Fruit fly (Drosophila melanogaster): ENCODE results near the gene porin.

Gene porin

DNA sequence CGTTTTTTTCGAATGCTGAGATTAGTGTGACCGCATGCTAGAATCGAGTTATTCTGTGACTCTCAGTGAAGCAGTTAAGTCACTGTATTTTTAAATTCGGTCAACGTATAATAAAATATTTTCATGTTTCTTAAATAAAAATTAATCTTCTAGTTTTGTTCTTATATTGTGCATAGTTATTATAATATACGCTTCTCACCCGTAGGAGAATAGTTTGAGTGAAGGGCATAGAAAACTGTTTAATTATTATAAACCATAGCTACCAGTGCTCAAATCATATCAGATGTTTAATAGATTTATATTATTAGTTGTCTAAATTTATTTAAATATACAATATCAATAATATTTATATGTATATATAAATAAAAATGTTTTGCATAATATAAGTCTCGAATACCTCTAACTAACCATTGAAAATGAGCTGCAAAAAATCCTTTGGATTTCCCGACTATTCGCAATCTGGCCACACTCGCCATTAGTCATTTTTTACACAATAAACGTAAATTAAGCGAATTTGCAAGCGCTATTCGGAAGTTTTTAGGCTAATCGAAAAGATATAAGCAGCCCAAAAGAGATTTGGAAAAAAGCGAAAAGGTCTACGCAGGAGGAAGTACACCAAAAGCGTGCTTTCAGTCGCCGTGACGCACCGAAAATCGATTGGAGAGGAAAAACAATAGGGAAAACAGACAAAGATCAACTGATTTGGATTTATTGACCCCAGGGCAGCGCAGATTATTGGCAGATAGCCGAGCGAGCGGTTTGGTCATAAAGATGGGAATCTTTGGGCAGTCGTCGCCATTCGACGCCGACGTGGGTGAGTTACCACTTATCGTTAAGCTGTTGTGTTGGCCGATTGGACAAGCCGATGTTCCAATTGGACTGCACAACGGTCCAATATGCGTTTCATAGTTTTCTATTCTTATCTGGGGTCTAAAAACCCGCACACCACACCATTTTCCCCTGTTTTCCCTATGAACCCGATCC, 7.7 kb upstream of the porin start, which contains the start of the genes aurB and Stam (continued):
- TF ChIP-seq BEAF-32 (GFP tag; optimal IDR thresholded peaks at IDR 0.05) (peak; percentile 7), CG10209 (GFP tag; optimal IDR thresholded peaks at IDR 0.05) (peak; percentile 49), Atf-2 (GFP tag; optimal IDR thresholded peaks at IDR 0.05) (no peak), cwo (GFP tag; optimal IDR thresholded peaks at IDR 0.05) (peak; percentile 32), cad (GFP tag; optimal IDR thresholded peaks at IDR 0.05) (no peak), Dfd (GFP tag; optimal IDR thresholded peaks at IDR 0.05) (no peak), dysf (GFP tag; IDR thresholded peaks at IDR 0.05) (peak; percentile 35; the same call in 1 of the 3 replicates), CG8924 (tag; optimal IDR thresholded peaks at IDR 0.05) (peak; percentile 80), dm (GFP tag; optimal IDR thresholded peaks at IDR 0.05) (no peak), CG4730 (GFP tag; IDR thresholded peaks at IDR 0.05) (no peak), CG13123 (GFP tag; optimal IDR thresholded peaks at IDR 0.05) (no peak), vnd (GFP tag; IDR thresholded peaks at IDR 0.05; ENCODE audit: partially characterized antibody) (no peak), Lim3 (GFP tag; IDR thresholded peaks at IDR 0.05) (no peak), CG1792 (GFP tag; optimal IDR thresholded peaks at IDR 0.05) (no peak), pita (GFP tag; optimal IDR thresholded peaks at IDR 0.05) (no peak), Doc2 (GFP tag; IDR thresholded peaks at IDR 0.05) (no peak), Hr78 (GFP tag; optimal IDR thresholded peaks at IDR 0.05) (no peak), CG31224 (GFP tag; IDR thresholded peaks at IDR 0.05) (no peak), Stat92E (GFP tag; optimal IDR thresholded peaks at IDR 0.05) (no peak), chinmo (GFP tag; IDR thresholded peaks at IDR 0.05; ENCODE audit: partially characterized antibody) (no peak), CG3847 (GFP tag; IDR thresholded peaks at IDR 0.05) (no peak), row (GFP tag; IDR thresholded peaks at IDR 0.05) (peak; percentile 81), D19A (tag; optimal IDR thresholded peaks at IDR 0.05) (no peak), Drgx (GFP tag; IDR thresholded peaks at IDR 0.05) (0 out of 2 replicates have a peak, but pooled peaks have one; percentile 9), CG6765 (GFP tag; optimal IDR thresholded peaks at IDR 0.05) (no peak), CG30403 (GFP tag; optimal IDR thresholded peaks at IDR 0.05) (peak; percentile 57), CG17361 (GFP tag; IDR thresholded peaks at IDR 0.05) (peak; percentile 67), bowl (GFP tag; IDR thresholded peaks at IDR 0.05) (no peak), slou (GFP tag; optimal IDR thresholded peaks at IDR 0.05) (no peak), dmrt11E (tag; optimal IDR thresholded peaks at IDR 0.05) (peak; percentile 76), Antp (GFP tag; optimal IDR thresholded peaks at IDR 0.05) (no peak), ab (GFP tag; optimal IDR thresholded peaks at IDR 0.05) (no peak), CG6654 (GFP tag; optimal IDR thresholded peaks at IDR 0.05) (no peak), CG12236 (GFP tag; optimal IDR thresholded peaks at IDR 0.05) (no peak), CG10366 (GFP tag; IDR thresholded peaks at IDR 0.05) (peak; percentile 24), CG31365 (tag; optimal IDR thresholded peaks at IDR 0.05) (no peak), CG18262 (tag; optimal IDR thresholded peaks at IDR 0.05) (peak; percentile 69), CG1529 (GFP tag; optimal IDR thresholded peaks at IDR 0.05) (peak; percentile 8), CG10321 (GFP tag; IDR thresholded peaks at IDR 0.05) (no peak), CG12071 (GFP tag; optimal IDR thresholded peaks at IDR 0.05) (no peak), dati (GFP tag; IDR thresholded peaks at IDR 0.05) (no peak), CG13296 (GFP tag; optimal IDR thresholded peaks at IDR 0.05) (peak; percentile 64), seq (GFP tag; IDR thresholded peaks at IDR 0.05) (no peak), H2.0 (GFP tag; IDR thresholded peaks at IDR 0.05) (no peak), CG6813 (GFP tag; optimal IDR thresholded peaks at IDR 0.05) (no peak), stc (GFP tag; IDR thresholded peaks at IDR 0.05) (no peak), CG17568 (GFP tag; optimal IDR thresholded peaks at IDR 0.05) (no peak), fd102C (GFP tag; optimal IDR thresholded peaks at IDR 0.05) (no peak), nerfin-1 (tag; optimal IDR thresholded peaks at IDR 0.05) (peak; percentile 16)

Data from whole organism, embryonic.